Worm (Caenorhabditis elegans): ENCODE measurements around the gene C07D8.5.

- TF ChIP-seq dao-5 (tag; optimal IDR thresholded peaks at IDR 0.05) (no peak), him-1 (tag; optimal IDR thresholded peaks at IDR 0.05) (no peak)
These were observed 34.8 kb downstream of the C07D8.5 start for ce11 chrX:7378608-7379007.
